Worm (Caenorhabditis elegans): ENCODE data around the gene srlf-7.

The srlf-7 gene

DNA sequence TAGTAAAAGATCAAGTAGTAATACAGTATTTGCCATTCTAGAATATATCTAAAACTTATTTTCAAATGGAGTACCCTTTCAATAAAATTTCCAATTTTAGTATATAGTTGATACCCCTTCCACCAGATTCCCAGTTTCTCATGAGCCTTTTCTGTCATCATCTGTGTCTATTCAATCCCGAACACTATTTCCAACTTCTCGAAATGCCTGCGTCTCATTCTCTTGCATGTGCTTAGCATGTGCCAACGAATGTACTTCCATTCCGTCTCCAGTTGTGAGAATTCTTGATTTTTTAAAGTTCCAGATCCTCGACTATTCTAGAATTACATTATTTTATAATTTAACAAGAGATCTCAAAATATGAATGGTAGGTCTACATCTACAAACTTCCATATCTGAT, 22.5 kb upstream of the srlf-7 start, which contains the start of gene C42D4.18 (continued):
- TF ChIP-seq fkh-8 (tag; optimal IDR thresholded peaks at IDR 0.05) (peak; percentile 37), F16B12.6 (tag; optimal IDR thresholded peaks at IDR 0.05) (peak; percentile 16), isw-1 (GFP tag; IDR thresholded peaks at IDR 0.05) (peak; percentile 24)

DNA sequence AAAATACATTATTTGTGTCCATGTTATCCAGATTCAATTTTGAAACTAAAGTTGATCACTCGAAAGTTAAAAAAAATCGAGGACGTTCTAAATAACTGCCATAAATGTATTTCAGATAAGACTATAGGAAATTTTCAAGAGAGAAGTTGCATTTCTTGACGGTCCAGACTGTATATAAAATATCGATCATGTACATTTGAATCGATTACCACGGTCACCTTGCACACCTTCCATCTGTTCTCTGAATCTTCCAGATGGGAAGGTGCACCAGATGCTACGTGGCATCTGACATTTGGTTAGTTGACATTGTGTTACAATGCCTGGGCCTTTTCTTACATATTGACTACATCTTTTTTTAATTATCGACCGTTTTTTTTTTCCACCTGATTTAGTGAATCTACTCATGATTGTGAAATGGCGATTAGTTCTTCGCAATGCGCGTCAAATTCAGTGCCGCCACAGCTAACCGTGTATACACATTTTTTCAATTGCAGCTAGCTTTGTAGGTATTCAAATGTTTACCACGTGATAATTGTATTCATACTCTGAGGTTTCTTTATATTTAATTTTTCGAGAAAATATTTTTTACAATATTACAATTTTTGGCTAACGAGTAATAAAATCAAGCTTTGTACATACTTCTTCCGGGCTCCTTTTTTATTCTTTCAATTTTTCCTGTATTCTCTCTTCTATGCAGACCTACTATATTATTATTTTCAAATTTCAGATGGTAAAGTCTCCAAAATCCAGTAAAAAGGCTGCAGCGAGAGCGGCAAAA, 20.9 kb upstream of the srlf-7 start, which contains the start of gene skr-16:
Gene skr-16, plus strand, starts transcription at position 728 of the 778 bp plus-strand sequence.
- TF ChIP-seq nhr-47 (tag; optimal IDR thresholded peaks at IDR 0.05) (peak; percentile 5), mdl-1 (tag; optimal IDR thresholded peaks at IDR 0.05) (peak in 1 of 2 experiments; percentile 47), ama-1 (optimal IDR thresholded peaks at IDR 0.05) (no peak), nhr-28 (tag; optimal IDR thresholded peaks at IDR 0.05) (no peak), sptf-1 (tag; optimal IDR thresholded peaks at IDR 0.05) (no peak), lsy-2 (tag; optimal IDR thresholded peaks at IDR 0.05) (peak in 1 of 2 experiments; percentile 20), nhr-85 (tag) (peak; percentile 55), lin-35 (GFP tag; optimal IDR thresholded peaks at IDR 0.05) (peak; percentile 22 to 64), dpl-1 (GFP tag; optimal IDR thresholded peaks at IDR 0.05) (peak; percentile 26 to 70 (median 27)), rnt-1 (tag; optimal IDR thresholded peaks at IDR 0.05) (peak; percentile 1), skn-1 (tag; optimal IDR thresholded peaks at IDR 0.05) (peak; percentile 13), snpc-4 (tag; optimal IDR thresholded peaks at IDR 0.05) (peak; percentile 9), fkh-8 (tag; optimal IDR thresholded peaks at IDR 0.05) (peak; percentile 6), dsc-1 (tag; optimal IDR thresholded peaks at IDR 0.05) (peak; percentile 32), efl-1 (optimal IDR thresholded peaks at IDR 0.05) (peak; percentile 7 to 50), efl-1 (GFP tag; optimal IDR thresholded peaks at IDR 0.05 in 1 of 2) (peak; percentile 64 to 92), F16B12.6 (tag; optimal IDR thresholded peaks at IDR 0.05) (peak; percentile 82), mep-1 (tag; optimal IDR thresholded peaks at IDR 0.05) (peak; percentile 79), nhr-71 (tag; optimal IDR thresholded peaks at IDR 0.05) (no peak), mab-9 (GFP tag; IDR thresholded peaks at IDR 0.05) (no peak), ztf-4 (tag; optimal IDR thresholded peaks at IDR 0.05) (no peak)

DNA sequence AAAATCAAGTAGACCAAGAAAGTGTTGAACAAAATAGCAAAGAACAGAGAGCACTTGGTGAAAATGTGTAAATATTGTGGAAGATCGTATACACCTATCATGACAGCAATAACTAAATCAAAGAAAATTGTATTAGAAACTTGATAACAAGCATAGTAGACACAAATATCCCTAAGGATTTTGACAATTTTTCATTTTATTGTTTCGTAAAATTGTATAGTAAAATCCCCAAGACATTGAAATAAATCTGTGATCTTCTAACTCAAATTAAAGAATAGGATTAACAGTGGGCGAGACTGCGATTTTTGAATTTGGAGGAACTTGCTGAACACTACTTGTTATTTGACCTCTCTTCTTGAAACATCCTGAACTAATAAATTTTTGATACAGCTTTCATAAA, 17.9 kb upstream of the srlf-7 start, which contains the start of gene str-220:
Gene str-220, minus strand, starts transcription at position 101 of the 400 bp plus-strand sequence.
- TF ChIP-seq egl-27 (tag; optimal IDR thresholded peaks at IDR 0.05) (no peak), lin-15B (tag; optimal IDR thresholded peaks at IDR 0.05) (no peak), lin-35 (GFP tag; optimal IDR thresholded peaks at IDR 0.05) (no peak), F16B12.6 (tag; optimal IDR thresholded peaks at IDR 0.05) (no peak), zip-4 (GFP tag; optimal IDR thresholded peaks at IDR 0.05) (no peak), nhr-19 (GFP tag; conservative IDR thresholded peaks at IDR 0.05) (no peak), mab-9 (GFP tag; IDR thresholded peaks at IDR 0.05) (no peak), swsn-7 (tag; optimal IDR thresholded peaks at IDR 0.05) (no peak), efl-1 (optimal IDR thresholded peaks at IDR 0.05) (no peak), efl-1 (GFP tag; optimal IDR thresholded peaks at IDR 0.05 in 1 of 2) (no peak)

DNA sequence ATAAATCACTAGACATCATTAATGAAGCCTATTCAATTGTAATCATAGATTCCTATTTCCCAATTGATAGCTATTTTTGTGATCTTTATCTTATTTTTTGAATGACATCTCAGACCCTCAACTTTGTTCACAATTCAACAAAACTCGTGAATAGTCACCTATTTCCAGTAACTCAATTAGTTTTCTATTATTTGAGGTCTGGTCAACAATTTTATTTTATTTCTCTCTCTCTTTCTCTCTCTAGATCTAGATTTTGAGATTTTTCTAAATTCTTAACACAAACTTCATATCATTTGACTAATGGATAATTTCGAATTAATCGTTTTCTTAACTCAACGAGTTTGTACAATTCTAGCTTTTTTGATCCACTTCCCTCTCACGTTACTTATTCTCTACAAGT, 15.6 kb upstream of the srlf-7 start, which contains the start of gene str-1:
Gene str-1, plus strand, starts transcription at position 301 of the 400 bp plus-strand sequence.
- no peak for TF ChIP-seq sup-37 (GFP tag; optimal IDR thresholded peaks at IDR 0.05)
- TF ChIP-seq rnt-1 (tag; optimal IDR thresholded peaks at IDR 0.05) = no peak
- TF ChIP-seq sox-4 (tag; optimal IDR thresholded peaks at IDR 0.05) = peak; percentile 39
- TF ChIP-seq pqm-1 (tag; optimal IDR thresholded peaks at IDR 0.05) = no peak

- no peak for TF ChIP-seq elt-2 (tag; optimal IDR thresholded peaks at IDR 0.05)
- TF ChIP-seq ceh-82 (tag; optimal IDR thresholded peaks at IDR 0.05) = no peak
- no peak for TF ChIP-seq nhr-85 (tag)
- TF ChIP-seq pqm-1 (tag; optimal IDR thresholded peaks at IDR 0.05) = no peak
- TF ChIP-seq mdl-1 (tag; optimal IDR thresholded peaks at IDR 0.05) = no peak
- TF ChIP-seq ces-1 (GFP tag; optimal IDR thresholded peaks at IDR 0.05) = no peak
These were observed 13.7 kb upstream of the srlf-7 start, which contains the start of gene C42D4.19 for ce11 chrIV:7175346-7175745. Gene C42D4.19, plus strand, starts transcription at chrIV:7175646.

Data from whole organism, L1 larva.